Worm (Caenorhabditis elegans) whole organism, early embryonic: Measurements from ENCODE around the gene eral-1.

Experiments used
- ama-1 ChIP-seq: fragments of 150-350 bp; optimal IDR thresholded peaks from 2 replicates; lab custom pipeline; 2014
- ceh-13 ChIP-seq: fragments of 200-800 bp; sonication (Bioruptor generic); optimal IDR thresholded peaks from 2 replicates; lab custom pipeline; 2018; ENCODE audit warnings: mild to moderate bottlenecking, missing genetic modification characterization, missing compliant biosample characterization
- flt-1 ChIP-seq: fragments of 200-800 bp; sonication (Bioruptor generic); IDR thresholded peaks from 2 replicates; pipeline ENCODE4 v1.3.6; 2022; ENCODE audit warnings: missing genetic modification characterization, missing compliant biosample characterization
- hmg-4 ChIP-seq: fragments of 200-800 bp; sonication (Bioruptor generic); optimal IDR thresholded peaks from 2 replicates; lab custom pipeline; 2018; ENCODE audit warnings: mild to moderate bottlenecking, missing genetic modification characterization, missing compliant biosample characterization
- pes-1 ChIP-seq: fragments of 200-800 bp; sonication (Bioruptor generic); IDR thresholded peaks from 2 replicates; pipeline ENCODE4 v1.3.6; 2022; ENCODE audit warnings: missing genetic modification reagents, missing genetic modification characterization, missing compliant biosample characterization

DNA sequence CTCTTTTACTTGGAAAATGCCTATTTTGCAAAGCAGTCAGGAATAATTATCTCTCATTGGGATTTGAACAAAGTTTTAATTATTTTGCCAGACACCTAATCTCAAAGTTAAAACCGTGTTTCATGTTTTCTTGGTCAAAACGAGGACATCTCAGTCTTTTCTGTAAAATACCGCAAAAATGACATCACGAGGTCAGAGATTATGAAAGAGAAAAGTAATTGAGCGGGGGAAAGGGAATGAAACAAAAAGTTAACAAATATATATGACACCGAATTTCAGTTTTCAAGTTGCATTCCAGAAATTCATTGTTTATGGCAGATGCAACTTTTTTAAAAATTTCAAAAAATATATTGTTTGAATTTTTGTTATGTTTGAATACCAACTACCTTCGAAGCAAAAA lies 13.0 kb upstream of the eral-1 start:
- TF ChIP-seq hmg-4 (GFP tag; lab: Kevin White, UChicago) = no peak
- TF ChIP-seq flt-1 (GFP tag; lab: Robert Waterston, UW) = no peak
- TF ChIP-seq pes-1 = no peak
- TF ChIP-seq ceh-13 = no peak
- no peak for TF ChIP-seq ama-1 (lab: Kevin White, UChicago)
